Fruit fly (Drosophila melanogaster) whole organism, embryonic: ENCODE measurements around the gene CG8128.
A peak's percentile ranks its signal among the peaks of the same experiment; 100 is the strongest.

Source experiments
- Asciz ChIP-seq: fragments of 200-800 bp; sonication (Bioruptor generic); optimal IDR thresholded peaks from 2 replicates; lab custom pipeline; 2017; ENCODE audit warnings: missing biosample characterization, mild to moderate bottlenecking, missing genetic modification characterization, missing genetic modification reagents
- CG10321 ChIP-seq: fragments of 200-800 bp; sonication (Bioruptor generic); IDR thresholded peaks from 2 replicates; pipeline ENCODE4 v1.3.6; 2022; ENCODE audit warnings: missing biosample characterization, missing genetic modification characterization
- CG10543 ChIP-seq: fragments of 200-800 bp; sonication (Bioruptor generic); optimal IDR thresholded peaks from 3 replicates; lab custom pipeline; 2017; ENCODE audit warnings: missing biosample characterization, mild to moderate bottlenecking, missing genetic modification characterization, moderate library complexity
- CG10979 ChIP-seq: fragments of 200-800 bp; sonication (Bioruptor generic); optimal IDR thresholded peaks from 2 replicates; lab custom pipeline; 2018; ENCODE audit warnings: missing biosample characterization, mild to moderate bottlenecking, missing genetic modification characterization, moderate library complexity
- CG11504 ChIP-seq: fragments of 200-800 bp; sonication (Bioruptor generic); optimal IDR thresholded peaks from 3 replicates; lab custom pipeline; 2019; ENCODE audit warnings: missing biosample characterization, mild to moderate bottlenecking, missing genetic modification characterization, moderate library complexity
- CG12071 ChIP-seq: fragments of 200-800 bp; sonication (Bioruptor generic); optimal IDR thresholded peaks from 3 replicates; lab custom pipeline; 2018; ENCODE audit warnings: missing biosample characterization, mild to moderate bottlenecking, missing genetic modification characterization
- CG12299 ChIP-seq: fragments of 200-800 bp; sonication (Bioruptor generic); optimal IDR thresholded peaks from 2 replicates; lab custom pipeline; 2018; ENCODE audit warnings: missing biosample characterization, mild to moderate bottlenecking, missing genetic modification characterization
- CG1233 ChIP-seq: fragments of 200-800 bp; sonication (Bioruptor generic); optimal IDR thresholded peaks from 4 replicates; lab custom pipeline; 2018; ENCODE audit warnings: missing biosample characterization, mild to moderate bottlenecking, missing genetic modification characterization
- CG12391 ChIP-seq: fragments of 200-800 bp; sonication (Bioruptor generic); optimal IDR thresholded peaks from 3 replicates; lab custom pipeline; 2018; ENCODE audit warnings: missing biosample characterization, mild to moderate bottlenecking, missing genetic modification characterization, moderate library complexity
- CG14710 ChIP-seq: fragments of 200-800 bp; sonication (Bioruptor generic); optimal IDR thresholded peaks from 3 replicates; lab custom pipeline; 2019; ENCODE audit warnings: missing biosample characterization, mild to moderate bottlenecking, missing genetic modification characterization, moderate library complexity
- CG15696 ChIP-seq: fragments of 200-800 bp; sonication (Bioruptor generic); optimal IDR thresholded peaks from 2 replicates; lab custom pipeline; 2019; ENCODE audit warnings: missing biosample characterization, mild to moderate bottlenecking, missing genetic modification characterization, moderate library complexity
- CG17328 ChIP-seq: fragments of 200-800 bp; sonication (Bioruptor generic); IDR thresholded peaks from 2 replicates; pipeline ENCODE4 v1.3.6; 2022; ENCODE audit warnings: missing biosample characterization, missing genetic modification characterization
- CG2120 ChIP-seq: fragments of 200-800 bp; sonication (Bioruptor generic); optimal IDR thresholded peaks from 3 replicates; lab custom pipeline; 2016; ENCODE audit warnings: missing biosample characterization, missing genetic modification characterization
- CG2875 ChIP-seq: fragments of 200-800 bp; sonication (Bioruptor generic); optimal IDR thresholded peaks from 2 replicates; lab custom pipeline; 2017; ENCODE audit warnings: missing biosample characterization, mild to moderate bottlenecking, missing genetic modification characterization, missing genetic modification reagents
- CG2889 ChIP-seq: fragments of 200-800 bp; sonication (Bioruptor generic); IDR thresholded peaks from 3 replicates; pipeline ENCODE4 v1.3.6; 2022; ENCODE audit warnings: missing biosample characterization, missing genetic modification characterization
- CG31388 ChIP-seq: fragments of 200-800 bp; sonication (Bioruptor generic); optimal IDR thresholded peaks from 2 replicates; lab custom pipeline; 2016; ENCODE audit warnings: missing biosample characterization, missing genetic modification characterization
- CG33213 ChIP-seq: fragments of 200-800 bp; sonication (Bioruptor generic); optimal IDR thresholded peaks from 3 replicates; lab custom pipeline; 2016; ENCODE audit warnings: missing biosample characterization, missing genetic modification characterization
- CG6854 ChIP-seq: fragments of 200-800 bp; sonication (Bioruptor generic); optimal IDR thresholded peaks from 3 replicates; lab custom pipeline; 2017; ENCODE audit warnings: missing biosample characterization, mild to moderate bottlenecking, missing genetic modification characterization
- CG9215 ChIP-seq: fragments of 200-800 bp; sonication (Bioruptor generic); IDR thresholded peaks from 2 replicates; pipeline ENCODE4 v1.3.6; 2022; ENCODE audit warnings: missing biosample characterization, missing genetic modification characterization
- Drgx ChIP-seq: fragments of 200-800 bp; sonication (Bioruptor generic); IDR thresholded peaks from 2 replicates; pipeline ENCODE4 v1.3.6; 2022; ENCODE audit warnings: missing biosample characterization, missing genetic modification characterization
- Ets97D ChIP-seq: fragments of 200-800 bp; sonication (Bioruptor generic); optimal IDR thresholded peaks from 3 replicates; lab custom pipeline; 2016; ENCODE audit warnings: missing biosample characterization, missing genetic modification characterization
- Fer2 ChIP-seq: fragments of 200-800 bp; sonication (Bioruptor generic); optimal IDR thresholded peaks from 2 replicates; lab custom pipeline; 2018; ENCODE audit warnings: missing biosample characterization, mild to moderate bottlenecking, missing genetic modification characterization, moderate library complexity
- Hand ChIP-seq: fragments of 200-800 bp; sonication (Bioruptor generic); optimal IDR thresholded peaks from 2 replicates; lab custom pipeline; 2017; ENCODE audit warnings: mild to moderate bottlenecking, missing biosample characterization, missing genetic modification reagents, missing genetic modification characterization
- HmgZ ChIP-seq: fragments of 200-800 bp; sonication (Bioruptor generic); optimal IDR thresholded peaks from 2 replicates; lab custom pipeline; 2018; ENCODE audit warnings: missing biosample characterization, mild to moderate bottlenecking, missing genetic modification characterization
- Hr78 ChIP-seq, 2 experiments: fragments of 200-800 bp in 1 of 2; fragments of >200 bp in 1 of 2; sonication (Bioruptor generic) in 1 of 2; optimal IDR thresholded peaks; 2 replicates each; lab custom pipeline; 2017 to 2019; ENCODE audit warnings: missing biosample characterization in 2 of 2, missing genetic modification characterization in 2 of 2, mild to moderate bottlenecking in 1 of 2, moderate library complexity in 1 of 2
- Lpt ChIP-seq: fragments of >200 bp; optimal IDR thresholded peaks from 2 replicates; lab custom pipeline; 2018; ENCODE audit warnings: missing biosample characterization, missing genetic modification characterization
- Oli ChIP-seq: fragments of 200-800 bp; sonication (Bioruptor generic); optimal IDR thresholded peaks from 2 replicates; lab custom pipeline; 2018; ENCODE audit warnings: missing biosample characterization, mild to moderate bottlenecking, missing genetic modification characterization, moderate library complexity
- Opbp ChIP-seq: fragments of 200-800 bp; sonication (Bioruptor generic); IDR thresholded peaks from 3 replicates; pipeline ENCODE4 v1.3.6; 2022; ENCODE audit warnings: missing biosample characterization, missing genetic modification characterization; ENCODE audit not compliant: partially characterized antibody
- Ptx1 ChIP-seq: fragments of 200-800 bp; sonication (Bioruptor generic); IDR thresholded peaks from 2 replicates; pipeline ENCODE4 v1.3.6; 2022; ENCODE audit warnings: missing biosample characterization, missing genetic modification characterization
- Sox100B ChIP-seq: fragments of 200-800 bp; sonication (Bioruptor generic); optimal IDR thresholded peaks from 3 replicates; lab custom pipeline; 2018; ENCODE audit warnings: missing biosample characterization, mild to moderate bottlenecking, missing genetic modification characterization
- Ssrp ChIP-seq: fragments of 200-800 bp; sonication (Bioruptor generic); optimal IDR thresholded peaks from 2 replicates; lab custom pipeline; 2018; ENCODE audit warnings: missing biosample characterization, mild to moderate bottlenecking, missing genetic modification characterization, moderate library complexity
- Vsx1 ChIP-seq: fragments of 200-800 bp; sonication (Bioruptor generic); optimal IDR thresholded peaks from 2 replicates; lab custom pipeline; 2017; ENCODE audit warnings: missing biosample characterization, mild to moderate bottlenecking, missing genetic modification characterization, missing genetic modification reagents
- bcd ChIP-seq: fragments of 200-800 bp; sonication (Bioruptor generic); optimal IDR thresholded peaks from 2 replicates; lab custom pipeline; 2017; ENCODE audit warnings: missing biosample characterization, mild to moderate bottlenecking, missing genetic modification characterization
- bsh ChIP-seq, 2 experiments: fragments of 200-800 bp; sonication (Bioruptor generic); optimal IDR thresholded peaks; 2 replicates each; lab custom pipeline; 2017 to 2018; ENCODE audit warnings: mild to moderate bottlenecking in 2 of 2, missing biosample characterization in 2 of 2, missing genetic modification characterization in 2 of 2, moderate library complexity in 1 of 2
- chinmo ChIP-seq: fragments of 200-800 bp; sonication (Bioruptor generic); IDR thresholded peaks from 4 replicates; pipeline ENCODE4 v1.3.6; 2022; ENCODE audit warnings: missing biosample characterization, missing genetic modification characterization; ENCODE audit not compliant: partially characterized antibody
- corto ChIP-seq: fragments of 200-800 bp; sonication (Bioruptor generic); optimal IDR thresholded peaks from 2 replicates; lab custom pipeline; 2016; ENCODE audit warnings: missing biosample characterization, mild to moderate bottlenecking, missing genetic modification characterization, moderate library complexity
- crp ChIP-seq, 2 experiments: fragments of 200-800 bp; sonication (Bioruptor generic); optimal IDR thresholded peaks; 2 replicates in 1 of 2; 3 replicates in 1 of 2; lab custom pipeline; 2017; ENCODE audit warnings: missing biosample characterization in 2 of 2, missing genetic modification characterization in 2 of 2, mild to moderate bottlenecking in 1 of 2, moderate library complexity in 1 of 2
- emc ChIP-seq: fragments of 200-800 bp; sonication (Bioruptor generic); optimal IDR thresholded peaks from 2 replicates; lab custom pipeline; 2016; ENCODE audit warnings: missing biosample characterization, missing genetic modification characterization
- ewg ChIP-seq: fragments of 200-800 bp; sonication (Bioruptor generic); optimal IDR thresholded peaks from 3 replicates; lab custom pipeline; 2017; ENCODE audit warnings: mild to moderate bottlenecking, missing biosample characterization, missing genetic modification reagents, missing genetic modification characterization
- fru ChIP-seq: fragments of >200 bp; optimal IDR thresholded peaks from 2 replicates; lab custom pipeline; 2017
- gt ChIP-seq: fragments of 200-800 bp; sonication (Bioruptor generic); IDR thresholded peaks from 2 replicates; pipeline ENCODE4 v1.3.6; 2022; ENCODE audit warnings: missing biosample characterization, missing genetic modification characterization
- lola ChIP-seq, 3 experiments: fragments of >200 bp in 2 of 3; fragments of 200-800 bp in 1 of 3; sonication (Bioruptor generic) in 1 of 3; optimal IDR thresholded peaks; 2 replicates each; lab custom pipeline; 2017 to 2019; ENCODE audit warnings: missing biosample characterization in 3 of 3, missing genetic modification characterization in 3 of 3, mild to moderate bottlenecking in 1 of 3, moderate library complexity in 1 of 3
- mam ChIP-seq: fragments of 200-800 bp; sonication (Bioruptor generic); optimal IDR thresholded peaks from 3 replicates; lab custom pipeline; 2016; ENCODE audit warnings: missing biosample characterization, missing genetic modification characterization
- nerfin-1 ChIP-seq: fragments of 200-800 bp; sonication (Bioruptor generic); optimal IDR thresholded peaks from 3 replicates; lab custom pipeline; 2019; ENCODE audit warnings: missing biosample characterization, mild to moderate bottlenecking, missing genetic modification characterization, moderate library complexity
- pan ChIP-seq, 4 experiments: fragments of >200 bp in 3 of 4; fragments of 200-800 bp in 1 of 4; sonication (Bioruptor generic) in 1 of 4; optimal IDR thresholded peaks in 3 of 4; IDR thresholded peaks in 1 of 4; 2 replicates each; pipeline versions ENCODE4 v1.3.6 to Lab custom; 2017 to 2022; ENCODE audit warnings: missing biosample characterization in 2 of 4, missing genetic modification characterization in 2 of 4, mixed read lengths in 1 of 4
- peb ChIP-seq: fragments of 200-800 bp; sonication (Bioruptor generic); IDR thresholded peaks from 2 replicates; pipeline ENCODE4 v1.3.6; 2022; ENCODE audit warnings: missing biosample characterization, missing genetic modification characterization
- trem ChIP-seq: fragments of 200-800 bp; optimal IDR thresholded peaks from 3 replicates; lab custom pipeline; 2019; ENCODE audit warnings: missing biosample characterization, mild to moderate bottlenecking, missing genetic modification characterization, moderate library complexity

Gene CG8128

dm6 chrX:15745905-15746681, 48.8 kb downstream of the CG8128 start, which contains the start of the genes CG8944 and CCT6 (continued):
- TF ChIP-seq trem (tag; lab: Kevin White, UChicago) (no peak), CG2120 (GFP tag; lab: Kevin White, UChicago) (peak; percentile 53), gt (GFP tag; lab: Robert Waterston, UW) (no peak), crp (GFP tag; optimal IDR thresholded peaks at IDR 0.05; lab: Kevin White, UChicago) (peak in 1 of 2 experiments; percentile 32), CG12071 (GFP tag; lab: Kevin White, UChicago) (no peak), CG2875 (GFP tag; lab: Kevin White, UChicago) (no peak), Asciz (no peak), CG31388 (no peak), CG10321 (no peak), CG12391 (tag; lab: Kevin White, UChicago) (peak; percentile 59), chinmo (GFP tag; lab: Robert Waterston, UW) (0 out of 4 replicates have a peak, but pooled peaks have one; percentile 24), CG2889 (GFP tag; lab: Robert Waterston, UW) (no peak), CG10979 (tag; lab: Kevin White, UChicago) (no peak), Ssrp (tag; lab: Kevin White, UChicago) (peak; percentile 5), pan (optimal IDR thresholded peaks at IDR 0.05; lab: Kevin White, UChicago) (no peak), pan (GFP tag; optimal IDR thresholded peaks at IDR 0.05 in 1 of 2, IDR thresholded peaks at IDR 0.05 in 1 of 2) (no peak), peb (GFP tag; lab: Robert Waterston, UW) (no peak), Ets97D (GFP tag; lab: Kevin White, UChicago) (peak; percentile 17), CG11504 (tag; lab: Kevin White, UChicago) (no peak), bsh (GFP tag; optimal IDR thresholded peaks at IDR 0.05; lab: Kevin White, UChicago) (no peak), Opbp (GFP tag; lab: Robert Waterston, UW) (peak; percentile 40; the same call in 1 of the 3 replicates), CG6854 (no peak), Vsx1 (no peak), Fer2 (no peak), bcd (GFP tag; lab: Kevin White, UChicago) (peak; percentile 5), emc (GFP tag; lab: Kevin White, UChicago) (no peak), mam (GFP tag; lab: Kevin White, UChicago) (no peak), fru (lab: Kevin White, UChicago) (no peak), Hr78 (GFP tag; optimal IDR thresholded peaks at IDR 0.05; lab: Kevin White, UChicago) (no peak), CG10543 (GFP tag; lab: Kevin White, UChicago) (no peak), CG12299 (no peak), CG15696 (tag; lab: Kevin White, UChicago) (no peak), Hand (GFP tag; lab: Kevin White, UChicago) (no peak), CG1233 (GFP tag; lab: Kevin White, UChicago) (no peak), lola (GFP tag; optimal IDR thresholded peaks at IDR 0.05; lab: Kevin White, UChicago) (no peak), CG14710 (tag; lab: Kevin White, UChicago) (peak; percentile 71), Drgx (GFP tag; lab: Robert Waterston, UW) (no peak), CG17328 (no peak), HmgZ (tag; lab: Kevin White, UChicago) (no peak), corto (no peak), CG9215 (GFP tag; lab: Robert Waterston, UW) (0 out of 2 replicates have a peak, but pooled peaks have one; percentile 31), nerfin-1 (no peak), Ptx1 (GFP tag; lab: Robert Waterston, UW) (0 out of 2 replicates have a peak, but pooled peaks have one; percentile 18), ewg (GFP tag; lab: Kevin White, UChicago) (no peak), CG33213 (GFP tag; lab: Kevin White, UChicago) (no peak), Oli (tag; lab: Kevin White, UChicago) (no peak), Lpt (no peak), Sox100B (GFP tag; lab: Kevin White, UChicago) (no peak)
